Worm (Caenorhabditis elegans) whole organism, young adult: ENCODE results near the gene cec-5.
A peak's percentile ranks its signal among the peaks of the same experiment; 100 is the strongest.

Experiments
- B0019.2 ChIP-seq: fragments of 200-800 bp; sonication (Bioruptor generic); conservative IDR thresholded peaks from 2 replicates; pipeline ENCODE4 v1.3.6; 2022; ENCODE audit warnings: missing genetic modification reagents, missing genetic modification characterization, missing compliant biosample characterization
- B0261.1 ChIP-seq: sonication (generic microtip); optimal IDR thresholded peaks from 2 replicates; lab custom pipeline; 2016; ENCODE audit warnings: mild to moderate bottlenecking, missing genetic modification characterization, moderate library complexity, missing compliant biosample characterization
- C06A6.2 ChIP-seq: fragments of 200-800 bp; sonication (Bioruptor generic); conservative IDR thresholded peaks from 2 replicates; pipeline ENCODE4 v1.3.6; 2022; ENCODE audit warnings: missing genetic modification characterization, missing compliant biosample characterization
- D2030.7 ChIP-seq: fragments of 200-800 bp; sonication (Bioruptor generic); IDR thresholded peaks from 2 replicates; pipeline ENCODE4 v1.3.6; 2022; ENCODE audit warnings: missing genetic modification reagents, missing genetic modification characterization, missing compliant biosample characterization
- F10E7.11 ChIP-seq: sonication (generic microtip); optimal IDR thresholded peaks from 2 replicates; lab custom pipeline; 2017; ENCODE audit warnings: mild to moderate bottlenecking, missing genetic modification characterization, moderate library complexity, missing compliant biosample characterization
- F33H1.4 ChIP-seq: fragments of 200-800 bp; sonication (Bioruptor generic); IDR thresholded peaks from 2 replicates; pipeline ENCODE4 v1.3.6; 2022; ENCODE audit warnings: missing genetic modification reagents, missing genetic modification characterization, missing compliant biosample characterization
- F49E8.2 ChIP-seq: sonication (generic microtip); optimal IDR thresholded peaks from 3 replicates; lab custom pipeline; 2017; ENCODE audit warnings: missing genetic modification characterization, mild to moderate bottlenecking, missing compliant biosample characterization, antibody characterized with exemption, moderate library complexity; ENCODE audit not compliant: insufficient read depth
- F52B5.7 ChIP-seq: sonication (generic microtip); optimal IDR thresholded peaks from 2 replicates; lab custom pipeline; 2016; ENCODE audit warnings: mild to moderate bottlenecking, missing genetic modification characterization, missing compliant biosample characterization
- F55B11.4 ChIP-seq: sonication (generic microtip); optimal IDR thresholded peaks from 2 replicates; lab custom pipeline; 2016; ENCODE audit warnings: missing compliant biosample characterization, missing genetic modification characterization, borderline replicate concordance; ENCODE audit not compliant: insufficient read depth
- F57A8.1 ChIP-seq: fragments of 200-800 bp; sonication (Bioruptor generic); optimal IDR thresholded peaks from 2 replicates; lab custom pipeline; 2018; ENCODE audit warnings: mild to moderate bottlenecking, missing genetic modification characterization, moderate library complexity, missing compliant biosample characterization
- K11D2.4 ChIP-seq: fragments of 200-800 bp; sonication (Bioruptor generic); IDR thresholded peaks from 2 replicates; pipeline ENCODE4 v1.3.6; 2022; ENCODE audit warnings: missing genetic modification reagents, missing genetic modification characterization, missing compliant biosample characterization
- T07F8.4 ChIP-seq: sonication (generic microtip); optimal IDR thresholded peaks from 2 replicates; lab custom pipeline; 2016; ENCODE audit warnings: mild to moderate bottlenecking, missing genetic modification characterization, moderate library complexity, missing compliant biosample characterization
- Y53G8AR.9 ChIP-seq: fragments of 200-800 bp; sonication (Bioruptor generic); conservative IDR thresholded peaks from 2 replicates; pipeline ENCODE4 v1.3.6; 2022; ENCODE audit warnings: missing genetic modification reagents, missing genetic modification characterization, missing compliant biosample characterization
- ZK185.1 ChIP-seq: sonication (generic microtip); optimal IDR thresholded peaks from 2 replicates; lab custom pipeline; 2016; ENCODE audit warnings: mild to moderate bottlenecking, missing genetic modification characterization, missing compliant biosample characterization; ENCODE audit not compliant: poor library complexity, severe bottlenecking
- akir-1 ChIP-seq: fragments of 200-800 bp; sonication (Bioruptor generic); optimal IDR thresholded peaks from 2 replicates; lab custom pipeline; 2018; ENCODE audit warnings: mild to moderate bottlenecking, missing genetic modification characterization, moderate library complexity, missing compliant biosample characterization
- aptf-2 ChIP-seq: fragments of 200-800 bp; sonication (Bioruptor generic); conservative IDR thresholded peaks from 2 replicates; pipeline ENCODE4 v1.3.6; 2022; ENCODE audit warnings: missing genetic modification reagents, missing genetic modification characterization, missing compliant biosample characterization
- aptf-3 ChIP-seq: fragments of 200-800 bp; sonication (Bioruptor generic); IDR thresholded peaks from 2 replicates; pipeline ENCODE4 v1.3.6; 2022; ENCODE audit warnings: missing genetic modification characterization, missing compliant biosample characterization
- athp-1 ChIP-seq: sonication (generic microtip); optimal IDR thresholded peaks from 2 replicates; lab custom pipeline; 2017; ENCODE audit warnings: mild to moderate bottlenecking, missing genetic modification characterization, missing compliant biosample characterization
- bed-1 ChIP-seq: fragments of 200-800 bp; sonication (Bioruptor generic); IDR thresholded peaks from 2 replicates; pipeline ENCODE4 v1.3.6; 2022; ENCODE audit warnings: missing genetic modification reagents, missing genetic modification characterization, missing compliant biosample characterization
- cebp-2 ChIP-seq: fragments of 200-800 bp; sonication (Bioruptor generic); IDR thresholded peaks from 2 replicates; pipeline ENCODE4 v1.3.6; 2022; ENCODE audit warnings: missing genetic modification characterization, missing compliant biosample characterization
- ceh-100 ChIP-seq: fragments of 200-800 bp; sonication (Bioruptor generic); IDR thresholded peaks from 2 replicates; pipeline ENCODE4 v1.3.6; 2022; ENCODE audit warnings: missing genetic modification reagents, missing genetic modification characterization, missing compliant biosample characterization
- ceh-58 ChIP-seq: fragments of 200-800 bp; sonication (Bioruptor generic); IDR thresholded peaks from 2 replicates; pipeline ENCODE4 v1.3.6; 2022; ENCODE audit warnings: missing genetic modification characterization, missing compliant biosample characterization
- die-1 ChIP-seq: sonication (generic microtip); optimal IDR thresholded peaks from 2 replicates; lab custom pipeline; 2016; ENCODE audit warnings: missing genotype, mild to moderate bottlenecking, missing genetic modification characterization, missing compliant biosample characterization
- dpff-1 ChIP-seq: sonication (generic microtip); optimal IDR thresholded peaks from 2 replicates; lab custom pipeline; 2017; ENCODE audit warnings: mild to moderate bottlenecking, missing genetic modification characterization, missing compliant biosample characterization
- egrh-3 ChIP-seq: fragments of 200-800 bp; sonication (Bioruptor generic); IDR thresholded peaks from 2 replicates; pipeline ENCODE4 v1.3.6; 2022; ENCODE audit warnings: missing genetic modification reagents, missing genetic modification characterization, missing compliant biosample characterization
- ekl-4 ChIP-seq: fragments of 200-800 bp; sonication (Bioruptor generic); IDR thresholded peaks from 2 replicates; pipeline ENCODE4 v1.3.6; 2022; ENCODE audit warnings: missing genetic modification reagents, missing genetic modification characterization, missing compliant biosample characterization
- him-1 ChIP-seq: sonication (generic microtip); optimal IDR thresholded peaks from 2 replicates; lab custom pipeline; 2016; ENCODE audit warnings: missing genotype, missing genetic modification reagents, missing genetic modification characterization, missing compliant biosample characterization
- hmg-20 ChIP-seq: fragments of 200-800 bp; sonication (Bioruptor generic); IDR thresholded peaks from 2 replicates; pipeline ENCODE4 v1.3.6; 2022; ENCODE audit warnings: missing genetic modification reagents, missing genetic modification characterization, missing compliant biosample characterization
- hsf-1 ChIP-seq: fragments of 200-800 bp; sonication (Bioruptor generic); IDR thresholded peaks from 2 replicates; pipeline ENCODE4 v1.3.6; 2022; ENCODE audit warnings: missing genetic modification reagents, missing genetic modification characterization, missing compliant biosample characterization
- lin-26 ChIP-seq: fragments of 200-800 bp; sonication (Bioruptor generic); IDR thresholded peaks from 2 replicates; pipeline ENCODE4 v1.3.6; 2022; ENCODE audit warnings: missing genetic modification reagents, missing genetic modification characterization, missing compliant biosample characterization
- lin-40 ChIP-seq: sonication (generic microtip); optimal IDR thresholded peaks from 2 replicates; lab custom pipeline; 2016; ENCODE audit warnings: missing genetic modification characterization, mild to moderate bottlenecking, missing compliant biosample characterization, missing genotype, missing genetic modification reagents
- lin-54 ChIP-seq: fragments of 200-800 bp; sonication (Bioruptor generic); optimal IDR thresholded peaks from 2 replicates; lab custom pipeline; 2018; ENCODE audit warnings: mild to moderate bottlenecking, missing genetic modification characterization, missing compliant biosample characterization
- lir-1 ChIP-seq: fragments of 200-800 bp; sonication (Bioruptor generic); conservative IDR thresholded peaks from 2 replicates; pipeline ENCODE4 v1.3.6; 2022; ENCODE audit warnings: missing genetic modification reagents, missing genetic modification characterization, missing compliant biosample characterization
- lsl-1 ChIP-seq: fragments of 200-800 bp; sonication (Bioruptor generic); optimal IDR thresholded peaks from 2 replicates; lab custom pipeline; 2018; ENCODE audit warnings: mild to moderate bottlenecking, missing genetic modification characterization, moderate library complexity, missing compliant biosample characterization
- madf-10 ChIP-seq: sonication (generic microtip); optimal IDR thresholded peaks from 2 replicates; lab custom pipeline; 2016; ENCODE audit warnings: mild to moderate bottlenecking, missing genetic modification characterization, missing compliant biosample characterization
- madf-3 ChIP-seq: fragments of 200-800 bp; sonication (Bioruptor generic); IDR thresholded peaks from 2 replicates; pipeline ENCODE4 v1.3.6; 2022; ENCODE audit warnings: missing genetic modification reagents, missing genetic modification characterization, missing compliant biosample characterization
- madf-6 ChIP-seq: fragments of 200-800 bp; sonication (Bioruptor generic); IDR thresholded peaks from 2 replicates; pipeline ENCODE4 v1.3.6; 2022; ENCODE audit warnings: missing genetic modification reagents, missing genetic modification characterization, missing compliant biosample characterization
- mel-28 ChIP-seq: sonication (generic microtip); optimal IDR thresholded peaks from 2 replicates; lab custom pipeline; 2016; ENCODE audit warnings: borderline replicate concordance, mild to moderate bottlenecking, missing genetic modification characterization, missing compliant biosample characterization
- nfyb-1 ChIP-seq: fragments of 200-800 bp; sonication (Bioruptor generic); IDR thresholded peaks from 2 replicates; pipeline ENCODE4 v1.3.6; 2022; ENCODE audit warnings: missing genetic modification reagents, missing genetic modification characterization, missing compliant biosample characterization
- rec-8 ChIP-seq, 2 experiments: sonication (generic microtip); optimal IDR thresholded peaks; 2 replicates each; lab custom pipeline; 2016; ENCODE audit warnings: mild to moderate bottlenecking in 2 of 2, missing genetic modification characterization in 2 of 2, missing genetic modification reagents in 2 of 2, missing genotype in 2 of 2, missing biosample characterization in 1 of 2, missing compliant biosample characterization in 1 of 2, moderate library complexity in 1 of 2
- snpc-1.1 ChIP-seq: sonication (generic microtip); optimal IDR thresholded peaks from 2 replicates; lab custom pipeline; 2017; ENCODE audit warnings: missing genetic modification characterization, mild to moderate bottlenecking, missing compliant biosample characterization, antibody characterized with exemption, moderate library complexity, missing genotype, missing genetic modification reagents; ENCODE audit not compliant: insufficient read depth
- sptf-2 ChIP-seq: fragments of 200-800 bp; sonication (Bioruptor generic); optimal IDR thresholded peaks from 2 replicates; lab custom pipeline; 2018; ENCODE audit warnings: mild to moderate bottlenecking, missing genetic modification characterization, missing compliant biosample characterization
- unc-130 ChIP-seq: sonication (generic microtip); optimal IDR thresholded peaks from 2 replicates; lab custom pipeline; 2016; ENCODE audit warnings: missing genetic modification reagents, missing genetic modification characterization, missing compliant biosample characterization
- zfh-2 ChIP-seq: fragments of 200-800 bp; sonication (Bioruptor generic); conservative IDR thresholded peaks from 2 replicates; pipeline ENCODE4 v1.3.6; 2022; ENCODE audit warnings: missing genetic modification reagents, missing genetic modification characterization, missing compliant biosample characterization
- ztf-18 ChIP-seq: sonication (generic microtip); optimal IDR thresholded peaks from 2 replicates; lab custom pipeline; 2016; ENCODE audit warnings: missing genotype, mild to moderate bottlenecking, missing genetic modification characterization, missing compliant biosample characterization
- ztf-6 ChIP-seq: fragments of 200-800 bp; sonication (Bioruptor generic); IDR thresholded peaks from 2 replicates; pipeline ENCODE4 v1.3.6; 2022; ENCODE audit warnings: missing genetic modification reagents, missing genetic modification characterization, missing compliant biosample characterization

Gene cec-5

DNA sequence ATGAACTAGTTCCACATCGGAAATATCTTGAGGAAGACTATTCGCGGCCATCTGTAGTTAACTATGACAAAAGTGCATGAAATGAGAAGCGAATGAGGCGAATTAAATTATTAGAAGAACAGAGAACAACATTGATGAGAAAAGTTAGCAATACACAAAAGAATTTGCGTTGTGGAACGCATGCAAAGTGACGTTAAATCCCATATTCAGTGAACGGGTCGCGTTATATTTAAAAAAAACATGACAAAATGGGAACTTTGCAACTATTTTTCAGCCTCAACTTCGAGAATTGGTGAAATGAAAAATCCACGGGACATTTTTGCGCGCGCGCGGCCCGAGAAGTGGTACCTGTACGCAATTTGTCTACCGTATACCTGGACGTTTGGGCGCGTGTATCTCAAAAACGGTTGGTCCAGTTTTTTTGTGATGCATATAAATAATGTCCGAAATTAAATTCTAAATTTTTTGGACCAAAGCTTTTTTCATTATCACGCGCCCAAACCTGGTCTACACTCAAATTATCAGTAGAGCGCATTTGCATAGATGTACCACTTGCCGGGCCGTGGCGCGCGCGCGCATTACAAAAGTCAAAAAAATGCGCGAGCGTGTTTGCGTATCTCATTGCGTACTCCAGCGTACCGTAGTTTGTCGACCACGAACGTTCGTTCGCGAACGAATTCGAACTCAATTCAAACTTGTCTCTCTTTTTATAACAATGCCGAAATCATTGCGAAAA lies 31.9 kb downstream of the cec-5 start, which contains the start of the genes cdd-2 and oef-1 (continued):
- TF ChIP-seq lsl-1 (GFP tag; lab: Kevin White, UChicago) (peak; percentile 96), D2030.7 (GFP tag; lab: Robert Waterston, UW) (peak; percentile 96), unc-130 (GFP tag; lab: Kevin White, UChicago) (peak; percentile 44), B0019.2 (peak; percentile 95), lin-26 (GFP tag; lab: Robert Waterston, UW) (peak; percentile 73; the same call in 1 of the 2 replicates), C06A6.2 (GFP tag; lab: Robert Waterston, UW) (no peak), athp-1 (tag; lab: Kevin White, UChicago) (peak; percentile 76), aptf-3 (GFP tag; lab: Robert Waterston, UW) (no peak; the same call in 1 of the 2 replicates), snpc-1.1 (no peak), bed-1 (GFP tag; lab: Robert Waterston, UW) (no peak), hsf-1 (GFP tag; lab: Robert Waterston, UW) (peak; percentile 87), ceh-58 (GFP tag; lab: Robert Waterston, UW) (no peak), cebp-2 (GFP tag; lab: Robert Waterston, UW) (0 out of 2 replicates have a peak, but pooled peaks have one; percentile 16), F52B5.7 (tag; lab: Kevin White, UChicago) (no peak), lin-54 (GFP tag; lab: Kevin White, UChicago) (peak; percentile 76), F55B11.4 (tag; lab: Kevin White, UChicago) (no peak), madf-6 (peak; percentile 98), lir-1 (peak; percentile 87), F10E7.11 (tag; lab: Kevin White, UChicago) (no peak), K11D2.4 (GFP tag; lab: Robert Waterston, UW) (no peak), madf-10 (no peak), F57A8.1 (GFP tag; lab: Kevin White, UChicago) (no peak), ZK185.1 (tag; lab: Kevin White, UChicago) (no peak), lin-40 (tag; lab: Kevin White, UChicago) (no peak), ztf-18 (peak; percentile 45), die-1 (tag; lab: Kevin White, UChicago) (no peak), ztf-6 (GFP tag; lab: Robert Waterston, UW) (no peak), him-1 (peak; percentile 31), aptf-2 (peak; percentile 44; the same call in 1 of the 2 replicates), akir-1 (GFP tag; lab: Kevin White, UChicago) (no peak), madf-3 (GFP tag; lab: Robert Waterston, UW) (peak; percentile 96), ceh-100 (GFP tag; lab: Robert Waterston, UW) (peak; percentile 78), mel-28 (no peak), Y53G8AR.9 (GFP tag; lab: Robert Waterston, UW) (peak; percentile 77; the same call in 1 of the 2 replicates), F33H1.4 (GFP tag; lab: Robert Waterston, UW) (peak; percentile 85), rec-8 (tag; optimal IDR thresholded peaks at IDR 0.05; lab: Kevin White, UChicago) (no peak), egrh-3 (GFP tag; lab: Robert Waterston, UW) (0 out of 2 replicates have a peak, but pooled peaks have one; percentile 25), F49E8.2 (tag; lab: Kevin White, UChicago) (peak; percentile 92), T07F8.4 (tag; lab: Kevin White, UChicago) (no peak), zfh-2 (GFP tag; lab: Robert Waterston, UW) (no peak), nfyb-1 (GFP tag; lab: Robert Waterston, UW) (peak; percentile 62; the same call in 1 of the 2 replicates), B0261.1 (tag; lab: Kevin White, UChicago) (no peak), sptf-2 (GFP tag; lab: Kevin White, UChicago) (no peak), dpff-1 (no peak), ekl-4 (GFP tag; lab: Robert Waterston, UW) (peak; percentile 91), hmg-20 (GFP tag; lab: Robert Waterston, UW) (no peak)
